Fruit fly (Drosophila melanogaster) whole organism, embryonic: ENCODE measurements around the gene senju.

ENCODE experiments used
- CG1024 ChIP-seq: fragments of 200-800 bp; sonication (Bioruptor generic); IDR thresholded peaks from 2 replicates; pipeline ENCODE4 v1.3.6; 2022; ENCODE audit warnings: missing biosample characterization, missing genetic modification characterization
- CG10462 ChIP-seq: fragments of 200-800 bp; sonication (Bioruptor generic); optimal IDR thresholded peaks from 2 replicates; lab custom pipeline; 2016; ENCODE audit warnings: missing biosample characterization, missing genetic modification characterization
- CG11247 ChIP-seq: fragments of 200-800 bp; sonication (Bioruptor generic); IDR thresholded peaks from 2 replicates; pipeline ENCODE4 v1.3.6; 2022; ENCODE audit warnings: missing biosample characterization, missing genetic modification characterization
- CG11398 ChIP-seq: fragments of 200-800 bp; sonication (Bioruptor generic); optimal IDR thresholded peaks from 2 replicates; lab custom pipeline; 2016; ENCODE audit warnings: missing biosample characterization, missing genetic modification characterization
- CG12659 ChIP-seq: fragments of 200-800 bp; sonication (Bioruptor generic); optimal IDR thresholded peaks from 3 replicates; lab custom pipeline; 2017; ENCODE audit warnings: mild to moderate bottlenecking, missing biosample characterization, missing genetic modification reagents, missing genetic modification characterization
- CG12769 ChIP-seq: fragments of 200-800 bp; sonication (Bioruptor generic); optimal IDR thresholded peaks from 2 replicates; lab custom pipeline; 2019; ENCODE audit warnings: missing biosample characterization, mild to moderate bottlenecking, missing genetic modification characterization, moderate library complexity
- CG13775 ChIP-seq: fragments of 200-800 bp; sonication (Bioruptor generic); optimal IDR thresholded peaks from 3 replicates; lab custom pipeline; 2017; ENCODE audit warnings: missing biosample characterization, mild to moderate bottlenecking, missing genetic modification characterization
- CG13894 ChIP-seq: fragments of 200-800 bp; sonication (Bioruptor generic); optimal IDR thresholded peaks from 3 replicates; lab custom pipeline; 2018; ENCODE audit warnings: missing biosample characterization, mild to moderate bottlenecking, missing genetic modification characterization, moderate library complexity
- CG15269 ChIP-seq: fragments of 200-800 bp; sonication (Bioruptor generic); optimal IDR thresholded peaks from 2 replicates; lab custom pipeline; 2018; ENCODE audit warnings: missing biosample characterization, mild to moderate bottlenecking, missing genetic modification characterization, moderate library complexity
- CG1603 ChIP-seq: fragments of 200-800 bp; sonication (Bioruptor generic); optimal IDR thresholded peaks from 2 replicates; lab custom pipeline; 2019; ENCODE audit warnings: missing biosample characterization, mild to moderate bottlenecking, missing genetic modification characterization, moderate library complexity
- CG18599 ChIP-seq: fragments of 200-800 bp; sonication (Bioruptor generic); optimal IDR thresholded peaks from 3 replicates; lab custom pipeline; 2017; ENCODE audit warnings: missing biosample characterization, missing genetic modification characterization, mild to moderate bottlenecking, moderate library complexity, missing genetic modification reagents
- CG31365 ChIP-seq: fragments of 200-800 bp; sonication (Bioruptor generic); optimal IDR thresholded peaks from 2 replicates; lab custom pipeline; 2018; ENCODE audit warnings: missing biosample characterization, mild to moderate bottlenecking, missing genetic modification characterization
- CG6765 ChIP-seq: fragments of 200-800 bp; sonication (Bioruptor generic); optimal IDR thresholded peaks from 3 replicates; lab custom pipeline; 2017; ENCODE audit warnings: missing biosample characterization, mild to moderate bottlenecking, missing genetic modification characterization
- CG6813 ChIP-seq: fragments of 200-800 bp; sonication (Bioruptor generic); optimal IDR thresholded peaks from 2 replicates; lab custom pipeline; 2017; ENCODE audit warnings: missing biosample characterization, missing genetic modification characterization, mild to moderate bottlenecking, moderate library complexity, missing genetic modification reagents
- CG7372 ChIP-seq: fragments of 200-800 bp; sonication (Bioruptor generic); IDR thresholded peaks from 2 replicates; pipeline ENCODE4 v1.3.6; 2022; ENCODE audit warnings: missing biosample characterization, missing genetic modification characterization
- CG8478 ChIP-seq: fragments of >200 bp; optimal IDR thresholded peaks from 2 replicates; lab custom pipeline; 2018
- CG8765 ChIP-seq: fragments of 200-800 bp; sonication (Bioruptor generic); IDR thresholded peaks from 2 replicates; pipeline ENCODE4 v1.3.6; 2022; ENCODE audit warnings: missing biosample characterization, missing genetic modification characterization
- CG9609 ChIP-seq: fragments of 200-800 bp; sonication (Bioruptor generic); optimal IDR thresholded peaks from 3 replicates; lab custom pipeline; 2016; ENCODE audit warnings: missing biosample characterization, missing genetic modification characterization
- Camta ChIP-seq: fragments of 200-800 bp; sonication (Bioruptor generic); optimal IDR thresholded peaks from 2 replicates; lab custom pipeline; 2016; ENCODE audit warnings: missing biosample characterization, missing genetic modification characterization
- CoRest ChIP-seq: fragments of 200-800 bp; sonication (Bioruptor generic); optimal IDR thresholded peaks from 3 replicates; lab custom pipeline; 2018; ENCODE audit warnings: missing biosample characterization, mild to moderate bottlenecking, missing genetic modification characterization, moderate library complexity
- Dek ChIP-seq: fragments of 200-800 bp; sonication (Bioruptor generic); optimal IDR thresholded peaks from 3 replicates; lab custom pipeline; 2019; ENCODE audit warnings: missing biosample characterization, mild to moderate bottlenecking, missing genetic modification characterization, moderate library complexity
- Dip3 ChIP-seq: fragments of 200-800 bp; sonication (Bioruptor generic); optimal IDR thresholded peaks from 3 replicates; lab custom pipeline; 2016; ENCODE audit warnings: missing biosample characterization, missing genetic modification characterization
- Dll ChIP-seq: fragments of 200-800 bp; sonication (Bioruptor generic); IDR thresholded peaks from 4 replicates; pipeline ENCODE4 v1.3.6; 2022; ENCODE audit warnings: missing biosample characterization, missing genetic modification characterization; ENCODE audit not compliant: partially characterized antibody
- HLH54F ChIP-seq: fragments of 200-800 bp; sonication (Bioruptor generic); optimal IDR thresholded peaks from 3 replicates; lab custom pipeline; 2016; ENCODE audit warnings: missing biosample characterization, missing genetic modification characterization
- Hey ChIP-seq: fragments of 200-800 bp; sonication (Bioruptor generic); optimal IDR thresholded peaks from 3 replicates; lab custom pipeline; 2018; ENCODE audit warnings: missing biosample characterization, mild to moderate bottlenecking, missing genetic modification characterization
- Med ChIP-seq: fragments of 200-800 bp; sonication (Bioruptor generic); peaks from one replicate; lab custom pipeline; 2016; ENCODE audit warnings: missing biosample characterization, missing genetic modification characterization, mild to moderate bottlenecking, inconsistent platforms, moderate library complexity
- NFAT ChIP-seq: fragments of 200-800 bp; sonication (Bioruptor generic); IDR thresholded peaks from 2 replicates; pipeline ENCODE4 v1.3.6; 2022; ENCODE audit warnings: missing biosample characterization, missing genetic modification characterization
- NK7.1 ChIP-seq: fragments of 200-800 bp; sonication (Bioruptor generic); optimal IDR thresholded peaks from 3 replicates; lab custom pipeline; 2016; ENCODE audit warnings: missing biosample characterization, missing genetic modification characterization
- Neu2 ChIP-seq: fragments of 200-800 bp; sonication (Bioruptor generic); optimal IDR thresholded peaks from 3 replicates; lab custom pipeline; 2016; ENCODE audit warnings: missing biosample characterization, missing genetic modification characterization, borderline replicate concordance
- Oaz ChIP-seq: fragments of 200-800 bp; sonication (Bioruptor generic); IDR thresholded peaks from 2 replicates; pipeline ENCODE4 v1.3.6; 2022; ENCODE audit warnings: missing biosample characterization, missing genetic modification characterization
- PHDP ChIP-seq: fragments of 200-800 bp; sonication (Bioruptor generic); optimal IDR thresholded peaks from 3 replicates; lab custom pipeline; 2018; ENCODE audit warnings: missing biosample characterization, mild to moderate bottlenecking, missing genetic modification characterization, moderate library complexity
- Sry-δ ChIP-seq: fragments of 200-800 bp; sonication (Bioruptor generic); optimal IDR thresholded peaks from 2 replicates; lab custom pipeline; 2016; ENCODE audit warnings: missing biosample characterization, missing genetic modification characterization
- Xbp1 ChIP-seq: fragments of 200-800 bp; sonication (Bioruptor generic); optimal IDR thresholded peaks from 3 replicates; lab custom pipeline; 2016; ENCODE audit warnings: missing biosample characterization, mild to moderate bottlenecking, missing genetic modification characterization
- ara ChIP-seq: fragments of 200-800 bp; sonication (Bioruptor generic); IDR thresholded peaks from 2 replicates; pipeline ENCODE4 v1.3.6; 2022; ENCODE audit warnings: missing biosample characterization, missing genetic modification characterization
- bowl ChIP-seq: fragments of 200-800 bp; sonication (Bioruptor generic); IDR thresholded peaks from 2 replicates; pipeline ENCODE4 v1.3.6; 2022; ENCODE audit warnings: missing biosample characterization, missing genetic modification characterization
- cato ChIP-seq: fragments of 200-800 bp; sonication (Bioruptor generic); optimal IDR thresholded peaks from 2 replicates; lab custom pipeline; 2016; ENCODE audit warnings: missing biosample characterization, missing genetic modification characterization, borderline replicate concordance
- emc ChIP-seq: fragments of 200-800 bp; sonication (Bioruptor generic); optimal IDR thresholded peaks from 2 replicates; lab custom pipeline; 2016; ENCODE audit warnings: missing biosample characterization, missing genetic modification characterization
- ems ChIP-seq: fragments of 200-800 bp; sonication (Bioruptor generic); optimal IDR thresholded peaks from 3 replicates; lab custom pipeline; 2016; ENCODE audit warnings: missing biosample characterization, missing genetic modification characterization
- exex ChIP-seq: fragments of 200-800 bp; sonication (Bioruptor generic); optimal IDR thresholded peaks from 4 replicates; lab custom pipeline; 2018; ENCODE audit warnings: missing biosample characterization, mild to moderate bottlenecking, missing genetic modification characterization, moderate library complexity
- gfzf ChIP-seq: fragments of 200-800 bp; sonication (Bioruptor generic); optimal IDR thresholded peaks from 2 replicates; lab custom pipeline; 2016; ENCODE audit warnings: missing biosample characterization, mild to moderate bottlenecking, missing genetic modification characterization, moderate library complexity
- gro ChIP-seq: fragments of 200-800 bp; sonication (Bioruptor generic); optimal IDR thresholded peaks from 2 replicates; lab custom pipeline; 2016; ENCODE audit warnings: missing biosample characterization, missing genetic modification characterization
- jigr1 ChIP-seq: fragments of 200-800 bp; sonication (Bioruptor generic); IDR thresholded peaks from 3 replicates; pipeline ENCODE4 v1.3.6; 2022; ENCODE audit warnings: missing biosample characterization, missing genetic modification characterization
- nau ChIP-seq: fragments of 200-800 bp; sonication (Bioruptor generic); optimal IDR thresholded peaks from 3 replicates; lab custom pipeline; 2017; ENCODE audit warnings: missing biosample characterization, mild to moderate bottlenecking, missing genetic modification characterization, missing genetic modification reagents
- run ChIP-seq: fragments of 200-800 bp; sonication (Bioruptor generic); optimal IDR thresholded peaks from 3 replicates; lab custom pipeline; 2018; ENCODE audit warnings: missing biosample characterization, mild to moderate bottlenecking, missing genetic modification characterization
- sens ChIP-seq: fragments of 200-800 bp; sonication (Bioruptor generic); peaks from one replicate; lab custom pipeline; 2016; ENCODE audit warnings: missing biosample characterization, missing genetic modification characterization
- sna ChIP-seq: fragments of 200-800 bp; sonication (Bioruptor generic); IDR thresholded peaks from 2 replicates; pipeline ENCODE4 v1.3.6; 2022; ENCODE audit warnings: missing biosample characterization, missing genetic modification characterization; ENCODE audit not compliant: partially characterized antibody
- tin ChIP-seq: fragments of 200-800 bp; sonication (Bioruptor generic); optimal IDR thresholded peaks from 3 replicates; lab custom pipeline; 2016; ENCODE audit warnings: missing biosample characterization, missing genetic modification characterization
- vfl ChIP-seq: fragments of 200-800 bp; sonication (Bioruptor generic); optimal IDR thresholded peaks from 2 replicates; lab custom pipeline; 2016; ENCODE audit warnings: missing biosample characterization, missing genetic modification characterization
- zf30C ChIP-seq: fragments of 200-800 bp; sonication (Bioruptor generic); optimal IDR thresholded peaks from 3 replicates; lab custom pipeline; 2018; ENCODE audit warnings: missing biosample characterization, mild to moderate bottlenecking, missing genetic modification characterization

Gene senju

dm6 chr2L:5004677-5005463 is 47.8 kb upstream of the senju start (continued):
- TF ChIP-seq jigr1 (GFP tag; lab: Robert Waterston, UW): peak; percentile 91
- TF ChIP-seq CG9609 (GFP tag; lab: Kevin White, UChicago): peak; percentile 93
- TF ChIP-seq CG1603 (tag; lab: Kevin White, UChicago): peak; percentile 82
- TF ChIP-seq gro: peak; percentile 96
- TF ChIP-seq vfl: peak; percentile 94
- TF ChIP-seq sna (GFP tag; lab: Robert Waterston, UW): 0 out of 2 replicates have a peak, but pooled peaks have one; percentile 13
- TF ChIP-seq PHDP (tag; lab: Kevin White, UChicago): peak; percentile 96
- TF ChIP-seq CG7372 (GFP tag; lab: Robert Waterston, UW): peak; percentile 94
- TF ChIP-seq CG11247: peak; percentile 96
- TF ChIP-seq Med (GFP tag; lab: Kevin White, UChicago): peak; percentile 99
- TF ChIP-seq CG1024 (GFP tag; lab: Robert Waterston, UW): peak; percentile 87
- peak; percentile 94 for TF ChIP-seq CoRest (tag; lab: Kevin White, UChicago)
- peak; percentile 99 for TF ChIP-seq CG18599 (GFP tag; lab: Kevin White, UChicago)
- TF ChIP-seq Camta: peak; percentile 92
- peak; percentile 89 for TF ChIP-seq emc
- TF ChIP-seq ems (GFP tag; lab: Kevin White, UChicago): peak; percentile 94
- TF ChIP-seq Dip3 (GFP tag; lab: Kevin White, UChicago): peak; percentile 90
- peak; percentile 92 for TF ChIP-seq NFAT
- TF ChIP-seq HLH54F (GFP tag; lab: Kevin White, UChicago): peak; percentile 95
- TF ChIP-seq CG8478: no peak
- TF ChIP-seq CG6813: peak; percentile 94
- TF ChIP-seq CG10462 (GFP tag; lab: Kevin White, UChicago): peak; percentile 86
- peak; percentile 88 for TF ChIP-seq exex (tag; lab: Kevin White, UChicago)
- peak; percentile 96 for TF ChIP-seq Xbp1
- peak; percentile 90 for TF ChIP-seq Oaz
- peak; percentile 97 for TF ChIP-seq tin (GFP tag; lab: Kevin White, UChicago)
- TF ChIP-seq CG15269 (tag; lab: Kevin White, UChicago): peak; percentile 96
- peak; percentile 91 for TF ChIP-seq NK7.1 (GFP tag; lab: Kevin White, UChicago)
- peak; percentile 91 for TF ChIP-seq CG11398 (GFP tag; lab: Kevin White, UChicago)
- TF ChIP-seq Neu2 (GFP tag; lab: Kevin White, UChicago): peak; percentile 59
- peak; percentile 99 for TF ChIP-seq sens (GFP tag; lab: Kevin White, UChicago)
- peak; percentile 84 for TF ChIP-seq run
- peak; percentile 84; the same call in 1 of the 2 replicates for TF ChIP-seq bowl
- peak; percentile 83 for TF ChIP-seq CG8765 (GFP tag; lab: Robert Waterston, UW)
- peak; percentile 89 for TF ChIP-seq nau (GFP tag; lab: Kevin White, UChicago)
- peak; percentile 81 for TF ChIP-seq CG31365 (tag; lab: Kevin White, UChicago)
- peak; percentile 80 for TF ChIP-seq Hey (tag; lab: Kevin White, UChicago)
- TF ChIP-seq ara (GFP tag; lab: Robert Waterston, UW): peak; percentile 92
- TF ChIP-seq cato: peak; percentile 77
- peak; percentile 86 for TF ChIP-seq CG6765
- TF ChIP-seq Dll (GFP tag; lab: Robert Waterston, UW): no peak
- TF ChIP-seq CG12659 (GFP tag; lab: Kevin White, UChicago): peak; percentile 96
- TF ChIP-seq CG12769 (tag; lab: Kevin White, UChicago): peak; percentile 95
- TF ChIP-seq zf30C (GFP tag; lab: Kevin White, UChicago): no peak
- TF ChIP-seq gfzf: peak; percentile 11
- TF ChIP-seq CG13775 (GFP tag; lab: Kevin White, UChicago): peak; percentile 88
- TF ChIP-seq Dek (tag; lab: Kevin White, UChicago): peak; percentile 96
- TF ChIP-seq CG13894 (tag; lab: Kevin White, UChicago): peak; percentile 98
- TF ChIP-seq Sry-δ: peak; percentile 69
